Worm (Caenorhabditis elegans): Measurements from ENCODE around the gene F32D8.2.

ce11 chrV:10860526-10861037 lies 23.0 kb upstream of the F32D8.2 start:
- TF ChIP-seq ama-1 (optimal IDR thresholded peaks at IDR 0.05) (no peak), pat-9 (tag; optimal IDR thresholded peaks at IDR 0.05) (no peak), tbx-2 (tag; optimal IDR thresholded peaks at IDR 0.05) (no peak), elt-4 (tag; optimal IDR thresholded peaks at IDR 0.05) (no peak), ceh-30 (tag; optimal IDR thresholded peaks at IDR 0.05) (no peak), tbx-7 (tag; optimal IDR thresholded peaks at IDR 0.05) (no peak), rnt-1 (tag; optimal IDR thresholded peaks at IDR 0.05) (no peak), npax-4 (tag; optimal IDR thresholded peaks at IDR 0.05) (no peak), fkh-6 (tag; optimal IDR thresholded peaks at IDR 0.05) (no peak), unc-86 (tag; optimal IDR thresholded peaks at IDR 0.05) (no peak), unc-42 (tag; optimal IDR thresholded peaks at IDR 0.05) (no peak), C08G9.2 (tag; optimal IDR thresholded peaks at IDR 0.05) (no peak), ets-4 (tag; optimal IDR thresholded peaks at IDR 0.05) (no peak)
